Fruit fly (Drosophila melanogaster) whole organism, embryonic: ENCODE measurements around the gene Npc2f.
A peak's percentile ranks its signal among the peaks of the same experiment; 100 is the strongest.

Source experiments
- Asciz ChIP-seq: fragments of 200-800 bp; sonication (Bioruptor generic); optimal IDR thresholded peaks from 2 replicates; lab custom pipeline; 2017; ENCODE audit warnings: missing biosample characterization, mild to moderate bottlenecking, missing genetic modification characterization, missing genetic modification reagents
- CG1024 ChIP-seq: fragments of 200-800 bp; sonication (Bioruptor generic); IDR thresholded peaks from 2 replicates; pipeline ENCODE4 v1.3.6; 2022; ENCODE audit warnings: missing biosample characterization, missing genetic modification characterization
- CG11560 ChIP-seq: fragments of 200-800 bp; sonication (Bioruptor generic); IDR thresholded peaks from 3 replicates; pipeline ENCODE4 v1.3.6; 2022; ENCODE audit warnings: missing biosample characterization, missing genetic modification characterization
- CG11723 ChIP-seq: fragments of 200-800 bp; sonication (Bioruptor generic); optimal IDR thresholded peaks from 2 replicates; lab custom pipeline; 2017; ENCODE audit warnings: missing biosample characterization, mild to moderate bottlenecking, missing genetic modification characterization
- CG12071 ChIP-seq: fragments of 200-800 bp; sonication (Bioruptor generic); optimal IDR thresholded peaks from 3 replicates; lab custom pipeline; 2018; ENCODE audit warnings: missing biosample characterization, mild to moderate bottlenecking, missing genetic modification characterization
- CG12769 ChIP-seq: fragments of 200-800 bp; sonication (Bioruptor generic); optimal IDR thresholded peaks from 2 replicates; lab custom pipeline; 2019; ENCODE audit warnings: missing biosample characterization, mild to moderate bottlenecking, missing genetic modification characterization, moderate library complexity
- CG12942 ChIP-seq: fragments of 200-800 bp; sonication (Bioruptor generic); optimal IDR thresholded peaks from 3 replicates; lab custom pipeline; 2016; ENCODE audit warnings: missing biosample characterization, missing genetic modification characterization
- CG13894 ChIP-seq: fragments of 200-800 bp; sonication (Bioruptor generic); optimal IDR thresholded peaks from 3 replicates; lab custom pipeline; 2018; ENCODE audit warnings: missing biosample characterization, mild to moderate bottlenecking, missing genetic modification characterization, moderate library complexity
- CG14965 ChIP-seq: fragments of 200-800 bp; sonication (Bioruptor generic); optimal IDR thresholded peaks from 2 replicates; lab custom pipeline; 2016; ENCODE audit warnings: missing biosample characterization, missing genetic modification characterization, borderline replicate concordance
- CG18476 ChIP-seq: fragments of 200-800 bp; sonication (Bioruptor generic); optimal IDR thresholded peaks from 2 replicates; lab custom pipeline; 2016; ENCODE audit warnings: missing biosample characterization, mild to moderate bottlenecking, missing genetic modification characterization
- CG31441 ChIP-seq: fragments of 200-800 bp; sonication (Bioruptor generic); IDR thresholded peaks from 2 replicates; pipeline ENCODE4 v1.3.6; 2022; ENCODE audit warnings: missing biosample characterization, missing genetic modification characterization
- CG32532 ChIP-seq: fragments of 200-800 bp; sonication (Bioruptor generic); IDR thresholded peaks from 2 replicates; pipeline ENCODE4 v1.3.6; 2022; ENCODE audit warnings: missing biosample characterization, missing genetic modification characterization
- CG42726 ChIP-seq: fragments of 200-800 bp; sonication (Bioruptor generic); IDR thresholded peaks from 2 replicates; pipeline ENCODE4 v1.3.6; 2022; ENCODE audit warnings: missing biosample characterization, missing genetic modification characterization; ENCODE audit not compliant: partially characterized antibody
- CG4854 ChIP-seq: fragments of 200-800 bp; sonication (Bioruptor generic); optimal IDR thresholded peaks from 2 replicates; lab custom pipeline; 2016; ENCODE audit warnings: missing biosample characterization, missing genetic modification characterization, inconsistent platforms
- CG9215 ChIP-seq: fragments of 200-800 bp; sonication (Bioruptor generic); IDR thresholded peaks from 2 replicates; pipeline ENCODE4 v1.3.6; 2022; ENCODE audit warnings: missing biosample characterization, missing genetic modification characterization
- CTCF ChIP-seq: fragments of 200-800 bp; sonication (Bioruptor generic); optimal IDR thresholded peaks from 2 replicates; lab custom pipeline; 2017; ENCODE audit warnings: missing biosample characterization, mild to moderate bottlenecking, missing genetic modification characterization, moderate library complexity
- Dad ChIP-seq: fragments of 200-800 bp; sonication (Bioruptor generic); optimal IDR thresholded peaks from 3 replicates; lab custom pipeline; 2016; ENCODE audit warnings: missing biosample characterization, missing genetic modification characterization
- ERR ChIP-seq: fragments of 200-800 bp; sonication (Bioruptor generic); optimal IDR thresholded peaks from 2 replicates; lab custom pipeline; 2016; ENCODE audit warnings: missing biosample characterization, missing genetic modification characterization
- Fer2 ChIP-seq: fragments of 200-800 bp; sonication (Bioruptor generic); optimal IDR thresholded peaks from 2 replicates; lab custom pipeline; 2018; ENCODE audit warnings: missing biosample characterization, mild to moderate bottlenecking, missing genetic modification characterization, moderate library complexity
- HLHmδ ChIP-seq: fragments of 200-800 bp; sonication (Bioruptor generic); optimal IDR thresholded peaks from 2 replicates; lab custom pipeline; 2018; ENCODE audit warnings: missing biosample characterization, mild to moderate bottlenecking, missing genetic modification characterization, moderate library complexity
- Hmx ChIP-seq: fragments of 200-800 bp; sonication (Bioruptor generic); optimal IDR thresholded peaks from 2 replicates; lab custom pipeline; 2016; ENCODE audit warnings: missing biosample characterization, missing genetic modification characterization
- Lpt ChIP-seq: fragments of >200 bp; optimal IDR thresholded peaks from 2 replicates; lab custom pipeline; 2018; ENCODE audit warnings: missing biosample characterization, missing genetic modification characterization
- Myb ChIP-seq: fragments of 200-800 bp; sonication (Bioruptor generic); optimal IDR thresholded peaks from 2 replicates; lab custom pipeline; 2016; ENCODE audit warnings: missing biosample characterization, missing genetic modification characterization
- NfI ChIP-seq: fragments of 200-800 bp; sonication (Bioruptor generic); optimal IDR thresholded peaks from 3 replicates; lab custom pipeline; 2018; ENCODE audit warnings: missing biosample characterization, mild to moderate bottlenecking, missing genetic modification characterization, moderate library complexity
- Optix ChIP-seq: fragments of 200-800 bp; sonication (Bioruptor generic); IDR thresholded peaks from 3 replicates; pipeline ENCODE4 v1.3.6; 2022; ENCODE audit warnings: missing biosample characterization, missing genetic modification characterization
- Side ChIP-seq: fragments of 200-800 bp; sonication (Bioruptor generic); optimal IDR thresholded peaks from 2 replicates; lab custom pipeline; 2016; ENCODE audit warnings: missing biosample characterization, missing genetic modification characterization
- Vsx1 ChIP-seq: fragments of 200-800 bp; sonication (Bioruptor generic); optimal IDR thresholded peaks from 2 replicates; lab custom pipeline; 2017; ENCODE audit warnings: missing biosample characterization, mild to moderate bottlenecking, missing genetic modification characterization, missing genetic modification reagents
- ac ChIP-seq: fragments of 200-800 bp; sonication (Bioruptor generic); optimal IDR thresholded peaks from 3 replicates; lab custom pipeline; 2017; ENCODE audit warnings: missing biosample characterization, mild to moderate bottlenecking, missing genetic modification characterization
- ase ChIP-seq: fragments of 200-800 bp; sonication (Bioruptor generic); IDR thresholded peaks from 3 replicates; pipeline ENCODE4 v1.3.6; 2022; ENCODE audit warnings: missing biosample characterization, missing genetic modification characterization
- bab2 ChIP-seq: fragments of 200-800 bp; sonication (Bioruptor generic); optimal IDR thresholded peaks from 2 replicates; lab custom pipeline; 2016; ENCODE audit warnings: missing biosample characterization, missing genetic modification characterization
- bbx ChIP-seq: fragments of 200-800 bp; sonication (Bioruptor generic); IDR thresholded peaks from 2 replicates; pipeline ENCODE4 v1.3.6; 2022; ENCODE audit warnings: missing biosample characterization, missing genetic modification characterization; ENCODE audit not compliant: partially characterized antibody
- chn ChIP-seq: fragments of 200-800 bp; sonication (Bioruptor generic); optimal IDR thresholded peaks from 2 replicates; lab custom pipeline; 2016; ENCODE audit warnings: missing biosample characterization, missing genetic modification characterization
- crol ChIP-seq: fragments of 200-800 bp; sonication (Bioruptor generic); IDR thresholded peaks from 2 replicates; pipeline ENCODE4 v1.3.6; 2022; ENCODE audit warnings: missing biosample characterization, missing genetic modification characterization
- danr ChIP-seq: fragments of 200-800 bp; sonication (Bioruptor generic); IDR thresholded peaks from 2 replicates; pipeline ENCODE4 v1.3.6; 2022; ENCODE audit warnings: missing biosample characterization, missing genetic modification characterization
- dpn ChIP-seq, 2 experiments: fragments of 200-800 bp; sonication (Bioruptor generic); optimal IDR thresholded peaks; 3 replicates each; lab custom pipeline; 2016; ENCODE audit warnings: missing biosample characterization in 2 of 2, missing genetic modification characterization in 2 of 2
- ewg ChIP-seq: fragments of 200-800 bp; sonication (Bioruptor generic); optimal IDR thresholded peaks from 3 replicates; lab custom pipeline; 2017; ENCODE audit warnings: mild to moderate bottlenecking, missing biosample characterization, missing genetic modification reagents, missing genetic modification characterization
- fd96Cb ChIP-seq: fragments of 200-800 bp; sonication (Bioruptor generic); optimal IDR thresholded peaks from 2 replicates; lab custom pipeline; 2018; ENCODE audit warnings: missing biosample characterization, mild to moderate bottlenecking, missing genetic modification characterization, moderate library complexity
- hb ChIP-seq: fragments of 200-800 bp; sonication (Bioruptor generic); IDR thresholded peaks from 3 replicates; pipeline ENCODE4 v1.3.6; 2022; ENCODE audit warnings: missing biosample characterization, missing genetic modification characterization; ENCODE audit not compliant: partially characterized antibody
- ind ChIP-seq: fragments of 200-800 bp; sonication (Bioruptor generic); optimal IDR thresholded peaks from 3 replicates; lab custom pipeline; 2016; ENCODE audit warnings: missing biosample characterization, missing genetic modification characterization
- lilli ChIP-seq: fragments of 200-800 bp; sonication (Bioruptor generic); optimal IDR thresholded peaks from 3 replicates; lab custom pipeline; 2016; ENCODE audit warnings: missing biosample characterization, missing genetic modification characterization
- nerfin-1 ChIP-seq: fragments of 200-800 bp; sonication (Bioruptor generic); optimal IDR thresholded peaks from 3 replicates; lab custom pipeline; 2019; ENCODE audit warnings: missing biosample characterization, mild to moderate bottlenecking, missing genetic modification characterization, moderate library complexity
- pan ChIP-seq, 4 experiments: fragments of >200 bp in 3 of 4; fragments of 200-800 bp in 1 of 4; sonication (Bioruptor generic) in 1 of 4; optimal IDR thresholded peaks in 3 of 4; IDR thresholded peaks in 1 of 4; 2 replicates each; pipeline versions ENCODE4 v1.3.6 to Lab custom; 2017 to 2022; ENCODE audit warnings: missing biosample characterization in 2 of 4, missing genetic modification characterization in 2 of 4, mixed read lengths in 1 of 4
- pfk ChIP-seq: fragments of 200-800 bp; sonication (Bioruptor generic); optimal IDR thresholded peaks from 2 replicates; lab custom pipeline; 2018; ENCODE audit warnings: missing biosample characterization, mild to moderate bottlenecking, missing genetic modification characterization, moderate library complexity
- salm ChIP-seq: fragments of 200-800 bp; sonication (Bioruptor generic); optimal IDR thresholded peaks from 2 replicates; lab custom pipeline; 2018; ENCODE audit warnings: missing biosample characterization, mild to moderate bottlenecking, missing genetic modification characterization
- scrt ChIP-seq: fragments of 200-800 bp; sonication (Bioruptor generic); optimal IDR thresholded peaks from 2 replicates; lab custom pipeline; 2018; ENCODE audit warnings: missing biosample characterization, mild to moderate bottlenecking, missing genetic modification characterization, moderate library complexity
- sd ChIP-seq: fragments of 200-800 bp; sonication (Bioruptor generic); optimal IDR thresholded peaks from 3 replicates; lab custom pipeline; 2018; ENCODE audit warnings: missing biosample characterization, mild to moderate bottlenecking, missing genetic modification characterization, moderate library complexity
- shn ChIP-seq: fragments of 200-800 bp; sonication (Bioruptor generic); optimal IDR thresholded peaks from 3 replicates; lab custom pipeline; 2016; ENCODE audit warnings: missing biosample characterization, missing genetic modification characterization
- slp2 ChIP-seq: fragments of 200-800 bp; sonication (Bioruptor generic); optimal IDR thresholded peaks from 2 replicates; lab custom pipeline; 2016; ENCODE audit warnings: missing biosample characterization, missing genetic modification characterization
- stwl ChIP-seq: fragments of 200-800 bp; sonication (Bioruptor generic); optimal IDR thresholded peaks from 3 replicates; lab custom pipeline; 2018; ENCODE audit warnings: missing biosample characterization, mild to moderate bottlenecking, missing genetic modification characterization, moderate library complexity
- tx ChIP-seq: fragments of 200-800 bp; sonication (Bioruptor generic); optimal IDR thresholded peaks from 2 replicates; lab custom pipeline; 2016; ENCODE audit warnings: missing biosample characterization, missing genetic modification characterization

Gene Npc2f

DNA sequence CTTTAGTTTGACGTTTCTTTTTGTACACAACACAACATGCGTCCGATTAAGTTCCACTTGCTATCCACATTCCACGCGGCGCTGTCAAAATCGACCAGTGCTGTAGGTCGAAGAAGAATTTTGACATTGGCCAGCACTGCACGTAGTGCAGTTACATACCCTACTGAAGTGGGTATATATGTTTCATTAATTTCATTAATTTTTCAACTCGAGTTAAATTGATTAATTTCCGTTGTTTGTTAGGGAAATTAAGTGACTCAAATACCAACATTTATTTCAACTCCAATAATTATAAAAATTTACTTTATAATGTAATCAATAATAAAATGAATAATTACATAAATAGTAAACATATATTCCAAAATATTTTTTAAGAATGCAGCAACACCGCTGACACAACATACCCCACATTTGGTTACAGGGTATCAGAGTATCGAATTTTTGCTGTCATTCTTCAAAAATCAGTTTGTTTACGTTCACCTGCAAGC lies 28.7 kb upstream of the Npc2f start, which contains the start of the genes eIF4EHP and CG18428 (continued):
- peak; percentile 99 for TF ChIP-seq scrt
- peak; percentile 99 for TF ChIP-seq CG13894 (tag; lab: Kevin White, UChicago)
- TF ChIP-seq lilli (GFP tag; lab: Kevin White, UChicago): peak; percentile 97
- no peak; the same call in 1 of the 3 replicates for TF ChIP-seq ase
- peak; percentile 80 for TF ChIP-seq HLHmδ
- peak; percentile 70 for TF ChIP-seq Myb (GFP tag; lab: Kevin White, UChicago)
- peak; percentile 76 for TF ChIP-seq Hmx (GFP tag; lab: Kevin White, UChicago)
- TF ChIP-seq ind: peak; percentile 99
- TF ChIP-seq CG42726 (GFP tag; lab: Robert Waterston, UW): no peak
- TF ChIP-seq shn (GFP tag; lab: Kevin White, UChicago): peak; percentile 67
- TF ChIP-seq sd: peak; percentile 99
- TF ChIP-seq Dad: peak; percentile 81
- peak; percentile 99 for TF ChIP-seq nerfin-1 (tag; lab: Kevin White, UChicago)
- peak; percentile 96 for TF ChIP-seq ac
- peak; percentile 99 for TF ChIP-seq Asciz (GFP tag; lab: Kevin White, UChicago)
- TF ChIP-seq CG12769 (tag; lab: Kevin White, UChicago): peak; percentile 94
- TF ChIP-seq stwl (tag; lab: Kevin White, UChicago): peak; percentile 88
- peak; percentile 11 for TF ChIP-seq CG14965 (GFP tag; lab: Kevin White, UChicago)
- TF ChIP-seq CG12942 (GFP tag; lab: Kevin White, UChicago): peak; percentile 99
- peak; percentile 80 for TF ChIP-seq pfk (GFP tag; lab: Kevin White, UChicago)
- TF ChIP-seq hb: no peak
- TF ChIP-seq CG9215: no peak
- TF ChIP-seq CTCF: peak; percentile 76
- TF ChIP-seq CG18476 (GFP tag; lab: Kevin White, UChicago): peak; percentile 97
- peak; percentile 77 for TF ChIP-seq ERR (GFP tag; lab: Kevin White, UChicago)
- TF ChIP-seq tx: peak; percentile 69
- TF ChIP-seq fd96Cb (tag; lab: Kevin White, UChicago): peak; percentile 99
- TF ChIP-seq CG4854 (GFP tag; lab: Kevin White, UChicago): peak; percentile 88
- TF ChIP-seq ewg (GFP tag; lab: Kevin White, UChicago): peak; percentile 96
- TF ChIP-seq crol (GFP tag; lab: Robert Waterston, UW): no peak
- peak; percentile 88 for TF ChIP-seq chn
- TF ChIP-seq pan (optimal IDR thresholded peaks at IDR 0.05; lab: Kevin White, UChicago): peak in 1 of 2 experiments; percentile 73
- TF ChIP-seq pan (GFP tag; optimal IDR thresholded peaks at IDR 0.05 in 1 of 2, IDR thresholded peaks at IDR 0.05 in 1 of 2): peak in 1 of 2 experiments; percentile 73
- TF ChIP-seq NfI (GFP tag; lab: Kevin White, UChicago): peak; percentile 99
- TF ChIP-seq CG31441 (GFP tag; lab: Robert Waterston, UW): no peak
- TF ChIP-seq salm (tag; lab: Kevin White, UChicago): peak; percentile 98
- TF ChIP-seq bbx: no peak
- TF ChIP-seq slp2 (GFP tag; lab: Kevin White, UChicago): peak; percentile 81
- peak; percentile 99 for TF ChIP-seq CG11723 (GFP tag; lab: Kevin White, UChicago)
- TF ChIP-seq bab2 (GFP tag; lab: Kevin White, UChicago): peak; percentile 85
- peak; percentile 100 for TF ChIP-seq Fer2 (tag; lab: Kevin White, UChicago)
- no peak for TF ChIP-seq Lpt (GFP tag; lab: Kevin White, UChicago)
- TF ChIP-seq Optix: peak; percentile 91
- TF ChIP-seq CG32532: no peak
- peak; percentile 94 for TF ChIP-seq Vsx1
- peak; percentile 68 for TF ChIP-seq Side (GFP tag; lab: Kevin White, UChicago)
- no peak; the same call in 1 of the 3 replicates for TF ChIP-seq CG11560 (tag; lab: Robert Waterston, UW)
- TF ChIP-seq danr (GFP tag; lab: Robert Waterston, UW): no peak
- TF ChIP-seq CG12071: peak; percentile 96
- peak; percentile 90 to 99 for TF ChIP-seq dpn (GFP tag; optimal IDR thresholded peaks at IDR 0.05; lab: Kevin White, UChicago)
- TF ChIP-seq CG1024 (GFP tag; lab: Robert Waterston, UW): peak; percentile 91; the same call in 1 of the 2 replicates
